Fruit fly (Drosophila melanogaster) Kc167 (cell line): ENCODE measurements around the gene CG9782.

Experiments used
- h ChIP-seq: fragments of >200 bp; optimal IDR thresholded peaks from 3 replicates; lab custom pipeline; 2018; ENCODE audit warnings: missing external identifiers
- insv ChIP-seq: fragments of >200 bp; optimal IDR thresholded peaks from 3 replicates; lab custom pipeline; 2018; ENCODE audit warnings: missing external identifiers

DNA sequence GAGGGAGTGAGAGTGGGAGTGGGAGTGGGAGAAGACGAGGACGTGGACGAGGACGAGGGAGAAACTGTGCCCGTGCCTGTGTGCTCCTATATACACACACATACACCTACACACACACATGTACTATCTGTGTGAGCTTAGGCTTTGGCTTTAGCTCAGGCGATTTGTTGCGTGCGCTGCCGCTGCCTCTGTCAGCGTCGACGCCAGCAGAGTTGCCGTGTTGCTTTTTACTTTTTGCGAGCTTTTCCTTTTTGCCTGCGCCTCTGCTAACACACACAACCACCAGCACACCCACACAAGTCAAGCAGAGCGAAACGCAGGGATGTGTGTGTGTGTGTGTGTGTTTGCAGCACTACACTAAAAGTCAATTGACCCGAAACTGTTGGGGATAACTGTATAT lies 39.2 kb downstream of the CG9782 start:
- TF ChIP-seq h (lab: Kevin White, UChicago) (no peak), insv (lab: Kevin White, UChicago) (no peak)
